Worm (Caenorhabditis elegans) whole organism, L3 larva: Measurements from ENCODE around the gene C13A2.5.

Source experiments
- ama-1 ChIP-seq: fragments of 150-350 bp; optimal IDR thresholded peaks from 2 replicates; lab custom pipeline; 2018
- ceh-9 ChIP-seq: sonication (generic microtip); optimal IDR thresholded peaks from 2 replicates; lab custom pipeline; 2018; ENCODE audit warnings: missing biosample characterization, missing genetic modification characterization
- elt-1 ChIP-seq: fragments of 150-350 bp; optimal IDR thresholded peaks from 2 replicates; lab custom pipeline; 2014; ENCODE audit warnings: missing biosample characterization, missing genetic modification characterization
- elt-3 ChIP-seq, 3 experiments: fragments of 150-350 bp in 1 of 3; sonication (generic microtip) in 2 of 3; optimal IDR thresholded peaks; 2 replicates in 2 of 3; 4 replicates in 1 of 3; lab custom pipeline; 2014 to 2017; ENCODE audit warnings: missing biosample characterization in 3 of 3, missing genetic modification characterization in 3 of 3
- lin-39 ChIP-seq: fragments of 150-350 bp; optimal IDR thresholded peaks from 2 replicates; lab custom pipeline; 2018; ENCODE audit warnings: missing biosample characterization, missing genetic modification reagents, missing genetic modification characterization
- mdl-1 ChIP-seq: fragments of 150-350 bp; optimal IDR thresholded peaks from 2 replicates; lab custom pipeline; 2014; ENCODE audit warnings: missing biosample characterization, missing genetic modification characterization
- mml-1 ChIP-seq: fragments of 150-350 bp; sonication (generic microtip); optimal IDR thresholded peaks from 3 replicates; lab custom pipeline; 2014; ENCODE audit warnings: missing biosample characterization, missing genetic modification characterization
- pha-4 ChIP-seq: fragments of 150-350 bp; optimal IDR thresholded peaks from 2 replicates; lab custom pipeline; 2014; ENCODE audit warnings: missing biosample characterization, missing genetic modification reagents, missing genetic modification characterization
- pqm-1 ChIP-seq: fragments of 150-350 bp; optimal IDR thresholded peaks from 2 replicates; lab custom pipeline; 2017; ENCODE audit warnings: missing biosample characterization, missing genetic modification characterization, inconsistent platforms
- snpc-4 ChIP-seq: fragments of 150-350 bp; optimal IDR thresholded peaks from 2 replicates; lab custom pipeline; 2014; ENCODE audit warnings: missing biosample characterization, missing genetic modification characterization
- unc-62 ChIP-seq: fragments of 150-350 bp; sonication (generic microtip); optimal IDR thresholded peaks from 4 replicates; lab custom pipeline; 2014; ENCODE audit warnings: missing biosample characterization, missing genetic modification reagents, missing genetic modification characterization
- ztf-11 ChIP-seq: fragments of 150-350 bp; optimal IDR thresholded peaks from 2 replicates; lab custom pipeline; 2014; ENCODE audit warnings: missing biosample characterization, missing genetic modification characterization

DNA sequence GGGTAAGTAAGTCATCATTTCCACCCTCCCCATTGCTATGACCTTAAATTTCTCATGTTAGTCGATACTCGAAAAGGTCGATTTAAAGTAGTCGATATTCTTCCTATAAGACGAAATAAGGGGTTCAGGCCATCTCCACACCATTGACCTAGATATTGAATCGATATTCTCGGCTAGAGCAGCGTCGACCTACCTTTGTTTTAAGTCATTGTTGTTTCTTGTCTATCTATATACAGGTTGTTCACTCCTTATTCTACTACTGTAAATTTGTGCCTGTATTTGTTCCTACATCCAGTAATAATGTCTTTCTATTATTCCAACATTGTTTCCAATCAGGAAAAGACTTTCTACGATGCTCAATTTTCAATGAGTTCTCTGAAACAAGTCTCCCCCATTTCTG lies 51.3 kb downstream of the C13A2.5 start, which contains the start of gene F10G2.4:
- no peak for TF ChIP-seq unc-62 (GFP tag; lab: Kevin White, UChicago)
- TF ChIP-seq elt-3 (tag; optimal IDR thresholded peaks at IDR 0.05; lab: Kevin White, UChicago), result no peak
- TF ChIP-seq elt-1 (tag; lab: Kevin White, UChicago), result no peak
- TF ChIP-seq mml-1 (tag; lab: Kevin White, UChicago), result no peak
- TF ChIP-seq ztf-11 (tag; lab: Kevin White, UChicago), result no peak
- no peak for TF ChIP-seq lin-39 (tag; lab: Kevin White, UChicago)
- TF ChIP-seq pqm-1 (tag; lab: Kevin White, UChicago), result no peak
- no peak for TF ChIP-seq mdl-1 (tag; lab: Kevin White, UChicago)
- TF ChIP-seq ama-1, result no peak
- no peak for TF ChIP-seq pha-4
- no peak for TF ChIP-seq ceh-9
- TF ChIP-seq snpc-4, result no peak
